Worm (Caenorhabditis elegans) whole organism, L3 larva: Measurements from ENCODE around the gene W02B3.3.

ENCODE experiments used
- ceh-82 ChIP-seq: fragments of 150-350 bp; optimal IDR thresholded peaks from 2 replicates; lab custom pipeline; 2014; ENCODE audit warnings: missing biosample characterization, missing genetic modification characterization
- ceh-9 ChIP-seq: sonication (generic microtip); optimal IDR thresholded peaks from 2 replicates; lab custom pipeline; 2018; ENCODE audit warnings: missing biosample characterization, missing genetic modification characterization
- elt-3 ChIP-seq, 3 experiments: fragments of 150-350 bp in 1 of 3; sonication (generic microtip) in 2 of 3; optimal IDR thresholded peaks; 2 replicates in 2 of 3; 4 replicates in 1 of 3; lab custom pipeline; 2014 to 2017; ENCODE audit warnings: missing biosample characterization in 3 of 3, missing genetic modification characterization in 3 of 3
- fkh-10 ChIP-seq: sonication (generic microtip); optimal IDR thresholded peaks from 2 replicates; lab custom pipeline; 2017; ENCODE audit warnings: missing biosample characterization, missing genetic modification reagents, missing genetic modification characterization
- fos-1 ChIP-seq: fragments of 150-350 bp; optimal IDR thresholded peaks from 2 replicates; lab custom pipeline; 2014; ENCODE audit warnings: missing biosample characterization, missing genetic modification characterization
- lsy-12 ChIP-seq: sonication (generic microtip); optimal IDR thresholded peaks from 2 replicates; lab custom pipeline; 2016; ENCODE audit warnings: mild to moderate bottlenecking, missing genetic modification characterization, missing compliant biosample characterization
- mml-1 ChIP-seq: fragments of 150-350 bp; sonication (generic microtip); optimal IDR thresholded peaks from 3 replicates; lab custom pipeline; 2014; ENCODE audit warnings: missing biosample characterization, missing genetic modification characterization
- nfya-1 ChIP-seq: sonication (generic microtip); optimal IDR thresholded peaks from 2 replicates; lab custom pipeline; 2017; ENCODE audit warnings: missing genetic modification characterization, mild to moderate bottlenecking, missing compliant biosample characterization, antibody characterized with exemption, moderate library complexity; ENCODE audit not compliant: insufficient read depth
- nhr-11 ChIP-seq: fragments of 150-350 bp; optimal IDR thresholded peaks from 2 replicates; lab custom pipeline; 2014; ENCODE audit warnings: missing biosample characterization, missing genetic modification characterization
- pha-4 ChIP-seq: fragments of 150-350 bp; optimal IDR thresholded peaks from 2 replicates; lab custom pipeline; 2014; ENCODE audit warnings: missing biosample characterization, missing genetic modification reagents, missing genetic modification characterization
- pqm-1 ChIP-seq: fragments of 150-350 bp; optimal IDR thresholded peaks from 2 replicates; lab custom pipeline; 2017; ENCODE audit warnings: missing biosample characterization, missing genetic modification characterization, inconsistent platforms
- sea-2 ChIP-seq: fragments of 150-350 bp; sonication (generic microtip); optimal IDR thresholded peaks from 4 replicates; lab custom pipeline; 2014; ENCODE audit warnings: missing biosample characterization, missing genetic modification reagents, missing genetic modification characterization
- skn-1 ChIP-seq: fragments of 150-350 bp; optimal IDR thresholded peaks from 2 replicates; lab custom pipeline; 2014; ENCODE audit warnings: missing biosample characterization, missing genetic modification characterization
- unc-39 ChIP-seq: sonication (generic microtip); optimal IDR thresholded peaks from 4 replicates; lab custom pipeline; 2017; ENCODE audit warnings: missing biosample characterization, missing genetic modification characterization

ce11 chrIII:665173-665757 is 3.0 kb downstream of the W02B3.3 start, which contains the start of gene C09F5.3:
- no peak for TF ChIP-seq unc-39
- TF ChIP-seq nhr-11 = no peak
- TF ChIP-seq fos-1 (tag; lab: Kevin White, UChicago) = no peak
- TF ChIP-seq pqm-1 (tag; lab: Kevin White, UChicago) = no peak
- TF ChIP-seq mml-1 = no peak
- no peak for TF ChIP-seq skn-1
- TF ChIP-seq ceh-9 = no peak
- no peak for TF ChIP-seq pha-4 (tag; lab: Kevin White, UChicago)
- no peak for TF ChIP-seq elt-3 (tag; optimal IDR thresholded peaks at IDR 0.05; lab: Kevin White, UChicago)
- no peak for TF ChIP-seq lsy-12 (tag; lab: Kevin White, UChicago)
- TF ChIP-seq fkh-10 (GFP tag; lab: Kevin White, UChicago) = no peak
- TF ChIP-seq nfya-1 (tag; lab: Kevin White, UChicago) = no peak
- TF ChIP-seq ceh-82 (tag; lab: Kevin White, UChicago) = no peak
- TF ChIP-seq sea-2 = no peak
